Worm (Caenorhabditis elegans): ENCODE measurements around the gene C47E12.11.

- TF ChIP-seq ama-1 (optimal IDR thresholded peaks at IDR 0.05) = no peak
- TF ChIP-seq nhr-77 (tag; optimal IDR thresholded peaks at IDR 0.05) = no peak
Measured at ce11 chrIV:9969081-9969480, at the start of gene C47E12.11, which contains the start of gene kin-5.
